Fruit fly (Drosophila melanogaster): ENCODE data around the gene Tpt.

- TF ChIP-seq pan (optimal IDR thresholded peaks at IDR 0.05) (no peak), Dll (optimal IDR thresholded peaks at IDR 0.05) (no peak), usp (GFP tag; optimal IDR thresholded peaks at IDR 0.05) (no peak), psq (optimal IDR thresholded peaks at IDR 0.05) (no peak)
Observed at dm6 chr3L:8411439-8411897, 6.4 kb upstream of the Tpt start, which contains the start of gene Exo70.

All from whole organism.